1 fruit fly cellular context compared by ENCODE assay signal in the genomic region with DNA sequence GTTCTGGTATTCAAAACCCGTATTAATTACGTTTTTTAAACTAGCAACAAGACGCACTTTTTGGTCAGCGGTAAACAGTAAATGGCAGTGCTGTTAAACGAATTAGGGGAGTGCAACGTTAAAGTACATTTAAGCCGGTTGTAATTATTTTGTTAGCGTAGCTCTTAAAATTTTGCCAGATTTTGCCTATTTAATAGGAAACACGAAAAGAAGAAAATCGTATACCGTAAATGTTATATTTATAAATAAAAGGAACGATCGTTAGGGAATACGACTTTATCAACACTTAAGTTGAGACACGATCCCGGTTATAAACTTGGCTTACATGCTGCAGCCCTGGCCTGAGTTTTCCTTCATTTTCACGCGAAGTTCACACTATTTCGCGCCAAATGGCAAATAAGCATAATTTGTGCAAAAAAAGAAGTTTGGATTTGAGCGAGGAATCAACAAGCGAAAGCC.
TF ChIP-seq lines count a peak whose summit lies in the region.

Setx (minus strand) TSS at position 51 of the 459 bp plus-strand sequence.
mus301 (plus strand) TSS at position 361 of the 459 bp plus-strand sequence.

TF ChIP-seq in whole organism, embryonic, 481 proteins besides CTCF, POLR2A, EP300 and RAD21 (continued from another document and continues in another):
- TF ChIP-seq CG6254 (GFP tag; optimal IDR thresholded peaks at IDR 0.05; lab: Kevin White, UChicago) (peak; percentile 48), CG14014 (GFP tag; IDR thresholded peaks at IDR 0.05; lab: Robert Waterston, UW) (peak; percentile 72), CG9797 (GFP tag; optimal IDR thresholded peaks at IDR 0.05; lab: Kevin White, UChicago) (peak; percentile 76), CG16779 (GFP tag; IDR thresholded peaks at IDR 0.05; lab: Robert Waterston, UW) (no peak), CG17385 (GFP tag; optimal IDR thresholded peaks at IDR 0.05; lab: Kevin White, UChicago) (peak; percentile 66), CG2889 (GFP tag; IDR thresholded peaks at IDR 0.05; lab: Robert Waterston, UW) (peak; percentile 44; the same call in 1 of the 3 replicates), CG12219 (GFP tag; optimal IDR thresholded peaks at IDR 0.05; lab: Kevin White, UChicago) (no peak), chif (GFP tag; optimal IDR thresholded peaks at IDR 0.05; lab: Kevin White, UChicago) (peak; percentile 61 to 86), bab2 (GFP tag; optimal IDR thresholded peaks at IDR 0.05; lab: Kevin White, UChicago) (peak; percentile 84), btn (GFP tag; optimal IDR thresholded peaks at IDR 0.05; lab: Kevin White, UChicago) (peak; percentile 58), CG16863 (GFP tag; optimal IDR thresholded peaks at IDR 0.05; lab: Kevin White, UChicago) (peak; percentile 68), aop (GFP tag; IDR thresholded peaks at IDR 0.05; lab: Robert Waterston, UW) (no peak), CG4617 (GFP tag; optimal IDR thresholded peaks at IDR 0.05; lab: Kevin White, UChicago; ENCODE audit: borderline replicate concordance) (peak; percentile 95), HmgD (GFP tag; optimal IDR thresholded peaks at IDR 0.05; lab: Kevin White, UChicago) (peak; percentile 88), kay (GFP tag; optimal IDR thresholded peaks at IDR 0.05; lab: Kevin White, UChicago) (peak; percentile 65), bowl (GFP tag; IDR thresholded peaks at IDR 0.05; lab: Robert Waterston, UW) (no peak), CG7745 (tag; optimal IDR thresholded peaks at IDR 0.05; lab: Kevin White, UChicago) (no peak), CG30403 (GFP tag; optimal IDR thresholded peaks at IDR 0.05; lab: Kevin White, UChicago) (peak; percentile 91), odd (GFP tag; optimal IDR thresholded peaks at IDR 0.05; lab: Kevin White, UChicago) (no peak), Max (GFP tag; optimal IDR thresholded peaks at IDR 0.05; lab: Kevin White, UChicago) (peak; percentile 91), CG7839 (tag; optimal IDR thresholded peaks at IDR 0.05; lab: Kevin White, UChicago) (no peak), CG18619 (GFP tag; optimal IDR thresholded peaks at IDR 0.05; lab: Kevin White, UChicago) (peak; percentile 77), NC2β (GFP tag; optimal IDR thresholded peaks at IDR 0.05; lab: Kevin White, UChicago) (peak; percentile 74), zen2 (GFP tag; IDR thresholded peaks at IDR 0.05; lab: Robert Waterston, UW; ENCODE audit: partially characterized antibody) (no peak), lilli (GFP tag; optimal IDR thresholded peaks at IDR 0.05; lab: Kevin White, UChicago) (peak; percentile 92), tap (tag; optimal IDR thresholded peaks at IDR 0.05; lab: Kevin White, UChicago) (no peak), CG15514 (GFP tag; optimal IDR thresholded peaks at IDR 0.05; lab: Kevin White, UChicago) (peak; percentile 86), dysf (GFP tag; IDR thresholded peaks at IDR 0.05; lab: Robert Waterston, UW) (peak; percentile 72), Bdp1 (GFP tag; optimal IDR thresholded peaks at IDR 0.05; lab: Kevin White, UChicago) (peak; percentile 80), CG10431 (GFP tag; optimal IDR thresholded peaks at IDR 0.05; lab: Kevin White, UChicago) (peak; percentile 29), bsh (GFP tag; optimal IDR thresholded peaks at IDR 0.05; lab: Kevin White, UChicago) (peak in 1 of 2 experiments; percentile 71), gfzf (GFP tag; optimal IDR thresholded peaks at IDR 0.05; lab: Kevin White, UChicago) (peak; percentile 92), Pdp1 (GFP tag; optimal IDR thresholded peaks at IDR 0.05; lab: Kevin White, UChicago) (peak; percentile 82 to 88), ac (GFP tag; optimal IDR thresholded peaks at IDR 0.05; lab: Kevin White, UChicago) (no peak), ci (GFP tag; IDR thresholded peaks at IDR 0.05; lab: Robert Waterston, UW) (peak; percentile 58; the same call in 1 of the 3 replicates), CG7928 (GFP tag; optimal IDR thresholded peaks at IDR 0.05; lab: Kevin White, UChicago) (peak; percentile 94), ewg (GFP tag; optimal IDR thresholded peaks at IDR 0.05; lab: Kevin White, UChicago) (peak; percentile 66), ken (GFP tag; IDR thresholded peaks at IDR 0.05; lab: Robert Waterston, UW) (peak; percentile 70; the same call in 1 of the 3 replicates), Deaf1 (tag; optimal IDR thresholded peaks at IDR 0.05; lab: Kevin White, UChicago) (no peak), CG14710 (tag; optimal IDR thresholded peaks at IDR 0.05; lab: Kevin White, UChicago) (peak; percentile 91), dmrt99B (tag; optimal IDR thresholded peaks at IDR 0.05; lab: Kevin White, UChicago) (no peak), CG10366 (GFP tag; IDR thresholded peaks at IDR 0.05; lab: Robert Waterston, UW) (peak; percentile 65), CG32767 (GFP tag; IDR thresholded peaks at IDR 0.05; lab: Robert Waterston, UW) (no peak), pum (GFP tag; optimal IDR thresholded peaks at IDR 0.05; lab: Kevin White, UChicago) (peak; percentile 81), D (optimal IDR thresholded peaks at IDR 0.05; lab: Kevin White, UChicago) (no peak), D (GFP tag; optimal IDR thresholded peaks at IDR 0.05; lab: Kevin White, UChicago) (no peak), CG2116 (GFP tag; optimal IDR thresholded peaks at IDR 0.05; lab: Kevin White, UChicago) (peak; percentile 78), fd64A (GFP tag; optimal IDR thresholded peaks at IDR 0.05; lab: Kevin White, UChicago) (no peak), CG2129 (GFP tag; IDR thresholded peaks at IDR 0.05; lab: Robert Waterston, UW; ENCODE audit: partially characterized antibody) (no peak), zfh1 (GFP tag; IDR thresholded peaks at IDR 0.05; lab: Robert Waterston, UW) (peak; percentile 73), kni (GFP tag; optimal IDR thresholded peaks at IDR 0.05; lab: Kevin White, UChicago) (no peak), shn (GFP tag; optimal IDR thresholded peaks at IDR 0.05; lab: Kevin White, UChicago) (peak; percentile 76), Xrp1 (GFP tag; IDR thresholded peaks at IDR 0.05; lab: Robert Waterston, UW) (peak; percentile 79), CG17912 (GFP tag; optimal IDR thresholded peaks at IDR 0.05; lab: Kevin White, UChicago) (peak; percentile 19), CG11247 (GFP tag; IDR thresholded peaks at IDR 0.05; lab: Robert Waterston, UW) (peak; percentile 67), Dip2 (GFP tag; IDR thresholded peaks at IDR 0.05; lab: Robert Waterston, UW) (no peak), CG3065 (GFP tag; optimal IDR thresholded peaks at IDR 0.05; lab: Kevin White, UChicago) (peak; percentile 39), CG4328 (GFP tag; optimal IDR thresholded peaks at IDR 0.05; lab: Kevin White, UChicago) (peak; percentile 37), ERR (GFP tag; optimal IDR thresholded peaks at IDR 0.05; lab: Kevin White, UChicago) (peak; percentile 60), hkb (optimal IDR thresholded peaks at IDR 0.05; lab: Kevin White, UChicago) (peak; percentile 92), hkb (GFP tag; IDR thresholded peaks at IDR 0.05; lab: Robert Waterston, UW) (peak; percentile 54; the same call in 1 of the 2 replicates), Sox102F (GFP tag; optimal IDR thresholded peaks at IDR 0.05; lab: Kevin White, UChicago) (no peak), CG6854 (GFP tag; optimal IDR thresholded peaks at IDR 0.05; lab: Kevin White, UChicago) (no peak), unpg (GFP tag; optimal IDR thresholded peaks at IDR 0.05; lab: Kevin White, UChicago) (no peak), Poxn (GFP tag; IDR thresholded peaks at IDR 0.05; lab: Robert Waterston, UW) (no peak), CG9727 (GFP tag; optimal IDR thresholded peaks at IDR 0.05; lab: Kevin White, UChicago) (peak; percentile 82), CG6813 (GFP tag; optimal IDR thresholded peaks at IDR 0.05; lab: Kevin White, UChicago) (no peak), amos (GFP tag; IDR thresholded peaks at IDR 0.05; lab: Robert Waterston, UW; ENCODE audit: partially characterized antibody) (peak; percentile 40; the same call in 1 of the 2 replicates), CG9609 (GFP tag; optimal IDR thresholded peaks at IDR 0.05; lab: Kevin White, UChicago) (peak; percentile 75), NFAT (GFP tag; IDR thresholded peaks at IDR 0.05; lab: Robert Waterston, UW) (peak; percentile 69), CG1603 (tag; optimal IDR thresholded peaks at IDR 0.05; lab: Kevin White, UChicago) (peak; percentile 63), CG31224 (GFP tag; IDR thresholded peaks at IDR 0.05; lab: Robert Waterston, UW) (peak; percentile 52; the same call in 1 of the 2 replicates), NfI (GFP tag; optimal IDR thresholded peaks at IDR 0.05; lab: Kevin White, UChicago) (peak; percentile 80), CG15601 (tag; optimal IDR thresholded peaks at IDR 0.05; lab: Kevin White, UChicago) (peak; percentile 75), CG31441 (GFP tag; IDR thresholded peaks at IDR 0.05; lab: Robert Waterston, UW) (no peak), Elba2 (GFP tag; optimal IDR thresholded peaks at IDR 0.05; lab: Kevin White, UChicago) (peak; percentile 98), mld (GFP tag; IDR thresholded peaks at IDR 0.05; lab: Robert Waterston, UW; ENCODE audit: partially characterized antibody) (no peak), nmo (GFP tag; optimal IDR thresholded peaks at IDR 0.05; lab: Kevin White, UChicago) (peak; percentile 89), CG42726 (GFP tag; IDR thresholded peaks at IDR 0.05; lab: Robert Waterston, UW; ENCODE audit: partially characterized antibody) (no peak), CG2120 (GFP tag; optimal IDR thresholded peaks at IDR 0.05; lab: Kevin White, UChicago) (peak; percentile 94), Gsc (GFP tag; IDR thresholded peaks at IDR 0.05; lab: Robert Waterston, UW) (0 out of 2 replicates have a peak, but pooled peaks have one; percentile 27), hb (GFP tag; IDR thresholded peaks at IDR 0.05; lab: Robert Waterston, UW; ENCODE audit: partially characterized antibody) (no peak), dimm (GFP tag; IDR thresholded peaks at IDR 0.05; lab: Robert Waterston, UW) (no peak), scrt (GFP tag; optimal IDR thresholded peaks at IDR 0.05; lab: Kevin White, UChicago) (no peak), HLH54F (GFP tag; optimal IDR thresholded peaks at IDR 0.05; lab: Kevin White, UChicago) (peak; percentile 88), CG9876 (GFP tag; optimal IDR thresholded peaks at IDR 0.05; lab: Kevin White, UChicago) (peak; percentile 81), nerfin-1 (tag; optimal IDR thresholded peaks at IDR 0.05; lab: Kevin White, UChicago) (peak; percentile 62), CG11695 (GFP tag; IDR thresholded peaks at IDR 0.05; lab: Robert Waterston, UW) (peak; percentile 59), Sry-δ (GFP tag; optimal IDR thresholded peaks at IDR 0.05; lab: Kevin White, UChicago) (peak; percentile 61), ase (GFP tag; IDR thresholded peaks at IDR 0.05; lab: Robert Waterston, UW) (peak; percentile 46; the same call in 2 of the 3 replicates), CG12744 (GFP tag; optimal IDR thresholded peaks at IDR 0.05; lab: Kevin White, UChicago) (peak; percentile 73), CG8290 (GFP tag; optimal IDR thresholded peaks at IDR 0.05; lab: Kevin White, UChicago) (peak; percentile 83), CG8290 (tag; optimal IDR thresholded peaks at IDR 0.05; lab: Kevin White, UChicago) (no peak), B-H1 (GFP tag; IDR thresholded peaks at IDR 0.05; lab: Robert Waterston, UW) (peak; percentile 58; the same call in 2 of the 3 replicates), slbo (GFP tag; IDR thresholded peaks at IDR 0.05; lab: Robert Waterston, UW) (peak; percentile 90), CrebB (tag; optimal IDR thresholded peaks at IDR 0.05; lab: Kevin White, UChicago) (peak; percentile 10), CG12769 (tag; optimal IDR thresholded peaks at IDR 0.05; lab: Kevin White, UChicago) (no peak), CG8359 (GFP tag; optimal IDR thresholded peaks at IDR 0.05; lab: Kevin White, UChicago; ENCODE audit: borderline replicate concordance) (no peak), CG11560 (tag; IDR thresholded peaks at IDR 0.05; lab: Robert Waterston, UW) (peak; percentile 60; the same call in 1 of the 3 replicates), CG10274 (GFP tag; optimal IDR thresholded peaks at IDR 0.05; lab: Kevin White, UChicago) (peak; percentile 9), Usf (GFP tag; optimal IDR thresholded peaks at IDR 0.05; lab: Kevin White, UChicago) (peak; percentile 52), BEAF-32 (GFP tag; optimal IDR thresholded peaks at IDR 0.05; lab: Kevin White, UChicago) (peak; percentile 56), pros (GFP tag; optimal IDR thresholded peaks at IDR 0.05; lab: Kevin White, UChicago) (no peak), CG6175 (GFP tag; IDR thresholded peaks at IDR 0.05; lab: Robert Waterston, UW) (peak; percentile 71; the same call in 2 of the 3 replicates), HLH3B (GFP tag; IDR thresholded peaks at IDR 0.05; lab: Robert Waterston, UW) (peak; percentile 55), slp2 (GFP tag; optimal IDR thresholded peaks at IDR 0.05; lab: Kevin White, UChicago) (peak; percentile 54), CG17568 (GFP tag; optimal IDR thresholded peaks at IDR 0.05; lab: Kevin White, UChicago) (no peak), CG8089 (GFP tag; optimal IDR thresholded peaks at IDR 0.05; lab: Kevin White, UChicago) (peak; percentile 75), cato (GFP tag; optimal IDR thresholded peaks at IDR 0.05; lab: Kevin White, UChicago; ENCODE audit: borderline replicate concordance) (peak; percentile 75), CG17359 (tag; optimal IDR thresholded peaks at IDR 0.05; lab: Kevin White, UChicago) (no peak), MBD-R2 (GFP tag; IDR thresholded peaks at IDR 0.05; lab: Robert Waterston, UW) (peak; percentile 96), CG3726 (GFP tag; IDR thresholded peaks at IDR 0.05; lab: Robert Waterston, UW) (no peak), eyg (GFP tag; optimal IDR thresholded peaks at IDR 0.05; lab: Kevin White, UChicago) (no peak), CG15479 (GFP tag; optimal IDR thresholded peaks at IDR 0.05; lab: Kevin White, UChicago) (peak; percentile 20), CG12391 (tag; optimal IDR thresholded peaks at IDR 0.05; lab: Kevin White, UChicago) (peak; percentile 82), CG10462 (GFP tag; optimal IDR thresholded peaks at IDR 0.05; lab: Kevin White, UChicago) (peak; percentile 69), YL-1 (GFP tag; optimal IDR thresholded peaks at IDR 0.05; lab: Kevin White, UChicago) (peak; percentile 86), E2f2 (GFP tag; IDR thresholded peaks at IDR 0.05; lab: Robert Waterston, UW) (peak; percentile 91), mirr (GFP tag; optimal IDR thresholded peaks at IDR 0.05; lab: Kevin White, UChicago) (no peak), Neu2 (GFP tag; optimal IDR thresholded peaks at IDR 0.05; lab: Kevin White, UChicago; ENCODE audit: borderline replicate concordance) (peak; percentile 59), Kr (GFP tag; optimal IDR thresholded peaks at IDR 0.05; lab: Kevin White, UChicago) (no peak), da (GFP tag; optimal IDR thresholded peaks at IDR 0.05; lab: Kevin White, UChicago) (peak; percentile 72), klu (GFP tag; IDR thresholded peaks at IDR 0.05; lab: Robert Waterston, UW) (peak; percentile 72), CG18262 (tag; optimal IDR thresholded peaks at IDR 0.05; lab: Kevin White, UChicago) (no peak)
